Worm (Caenorhabditis elegans): ENCODE data around the gene B0035.21.

B0035.21 gene

DNA sequence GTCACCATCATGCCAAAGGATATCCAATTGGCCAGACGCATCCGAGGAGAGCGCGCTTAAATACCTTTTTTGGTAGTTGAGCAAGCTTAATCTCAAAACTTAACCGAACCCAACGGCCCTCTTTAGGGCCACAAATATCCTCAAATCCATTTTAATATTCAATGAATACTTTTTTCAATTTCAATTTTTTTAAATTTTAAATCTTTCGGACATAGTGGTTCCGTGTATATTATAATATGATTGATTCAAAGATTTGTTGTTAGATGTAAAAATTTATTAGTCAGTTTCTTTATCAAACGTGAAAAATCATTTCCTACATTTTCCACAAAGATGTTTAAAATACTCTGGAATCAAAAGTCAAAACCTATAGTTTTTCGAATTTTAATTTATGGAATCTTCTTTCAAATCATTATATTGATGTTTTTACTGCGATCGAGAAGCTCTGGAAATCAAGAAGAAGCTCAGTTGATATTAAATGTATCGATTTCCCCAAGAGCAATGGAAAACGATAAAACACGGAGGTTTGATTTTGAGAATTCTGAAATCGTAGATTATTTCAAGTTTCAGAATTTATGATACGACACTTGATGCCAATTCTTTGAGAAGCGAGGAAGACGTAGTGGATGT, at the start of gene B0035.21:
Gene B0035.21, plus strand, starts transcription at position 322 of the 627 bp plus-strand sequence.
- TF ChIP-seq ceh-13 (GFP tag; optimal IDR thresholded peaks at IDR 0.05): no peak
- no peak for TF ChIP-seq hmg-4 (GFP tag; optimal IDR thresholded peaks at IDR 0.05)
- no peak for TF ChIP-seq sea-1 (GFP tag; conservative IDR thresholded peaks at IDR 0.05)
- no peak for TF ChIP-seq pes-1 (GFP tag; IDR thresholded peaks at IDR 0.05)
- no peak for TF ChIP-seq aly-1 (tag; optimal IDR thresholded peaks at IDR 0.05)
- TF ChIP-seq ama-1 (optimal IDR thresholded peaks at IDR 0.05): no peak
- TF ChIP-seq F13C5.2 (tag; optimal IDR thresholded peaks at IDR 0.05): no peak
- no peak for TF ChIP-seq tbx-11 (GFP tag; IDR thresholded peaks at IDR 0.05)
- TF ChIP-seq tra-4 (tag; optimal IDR thresholded peaks at IDR 0.05): no peak
- TF ChIP-seq scrt-1 (GFP tag; IDR thresholded peaks at IDR 0.05): no peak
- no peak for TF ChIP-seq tbx-37 (GFP tag; conservative IDR thresholded peaks at IDR 0.05)
- no peak for TF ChIP-seq hmbx-1 (tag; optimal IDR thresholded peaks at IDR 0.05)
- TF ChIP-seq flt-1 (GFP tag; IDR thresholded peaks at IDR 0.05): no peak

- no peak for TF ChIP-seq tbx-37 (GFP tag; conservative IDR thresholded peaks at IDR 0.05)
- no peak for TF ChIP-seq ama-1 (optimal IDR thresholded peaks at IDR 0.05)
- TF ChIP-seq aly-1 (tag; optimal IDR thresholded peaks at IDR 0.05): no peak
- TF ChIP-seq B0310.2 (tag; optimal IDR thresholded peaks at IDR 0.05): no peak
- no peak for TF ChIP-seq F13C5.2 (tag; optimal IDR thresholded peaks at IDR 0.05)
- TF ChIP-seq hmbx-1 (tag; optimal IDR thresholded peaks at IDR 0.05): no peak
- no peak for TF ChIP-seq sea-1 (GFP tag; conservative IDR thresholded peaks at IDR 0.05)
- TF ChIP-seq ceh-13 (GFP tag; optimal IDR thresholded peaks at IDR 0.05): no peak
- no peak for TF ChIP-seq hmg-4 (GFP tag; optimal IDR thresholded peaks at IDR 0.05)
- no peak for TF ChIP-seq ceh-36 (tag; optimal IDR thresholded peaks at IDR 0.05)
- no peak for TF ChIP-seq scrt-1 (GFP tag; IDR thresholded peaks at IDR 0.05)
- TF ChIP-seq hnd-1 (tag; optimal IDR thresholded peaks at IDR 0.05): no peak
- no peak for TF ChIP-seq tra-4 (tag; optimal IDR thresholded peaks at IDR 0.05)
- TF ChIP-seq ets-7 (tag; optimal IDR thresholded peaks at IDR 0.05): no peak
- no peak for TF ChIP-seq flt-1 (GFP tag; IDR thresholded peaks at IDR 0.05)
- TF ChIP-seq pes-1 (GFP tag; IDR thresholded peaks at IDR 0.05): no peak
- no peak for TF ChIP-seq tbx-11 (GFP tag; IDR thresholded peaks at IDR 0.05)
Observed at ce11 chrIV:11284102-11284531, 42.9 kb upstream of the B0035.21 start.

- TF ChIP-seq hmbx-1 (tag; optimal IDR thresholded peaks at IDR 0.05) (no peak), pes-1 (GFP tag; IDR thresholded peaks at IDR 0.05) (no peak), ama-1 (optimal IDR thresholded peaks at IDR 0.05) (no peak), ets-7 (tag; optimal IDR thresholded peaks at IDR 0.05) (no peak), tra-4 (tag; optimal IDR thresholded peaks at IDR 0.05) (no peak), scrt-1 (GFP tag; IDR thresholded peaks at IDR 0.05) (no peak), B0310.2 (tag; optimal IDR thresholded peaks at IDR 0.05) (no peak), aly-1 (tag; optimal IDR thresholded peaks at IDR 0.05) (no peak), tbx-11 (GFP tag; IDR thresholded peaks at IDR 0.05) (no peak), tbx-37 (GFP tag; conservative IDR thresholded peaks at IDR 0.05) (no peak), hnd-1 (tag; optimal IDR thresholded peaks at IDR 0.05) (no peak), F13C5.2 (tag; optimal IDR thresholded peaks at IDR 0.05) (no peak), hmg-4 (GFP tag; optimal IDR thresholded peaks at IDR 0.05) (no peak), sea-1 (GFP tag; conservative IDR thresholded peaks at IDR 0.05) (no peak), flt-1 (GFP tag; IDR thresholded peaks at IDR 0.05) (no peak), ceh-13 (GFP tag; optimal IDR thresholded peaks at IDR 0.05) (no peak), ceh-36 (tag; optimal IDR thresholded peaks at IDR 0.05) (no peak)
Observed at ce11 chrIV:11285239-11285638, 41.8 kb upstream of the B0035.21 start.

DNA sequence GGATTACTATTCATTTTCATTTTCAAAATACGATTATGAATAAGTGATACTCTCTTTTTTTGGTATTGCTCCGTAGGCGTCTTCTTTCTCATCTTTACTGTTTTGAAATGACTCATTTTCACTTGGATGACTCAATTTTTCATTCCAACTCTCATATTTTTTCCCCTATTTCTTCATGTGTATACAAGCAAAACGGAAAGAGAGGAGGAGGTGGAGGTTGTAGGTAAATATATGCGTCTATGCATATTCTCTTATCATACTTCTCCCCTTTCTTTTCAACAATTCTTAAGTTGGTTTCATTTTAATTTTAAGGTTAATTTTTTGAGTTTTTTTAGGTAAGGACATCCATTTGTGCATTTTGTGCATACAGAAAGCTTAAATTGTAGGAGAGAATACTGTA, 40.9 kb upstream of the B0035.21 start:
- TF ChIP-seq hmg-4 (GFP tag; optimal IDR thresholded peaks at IDR 0.05) (no peak), sea-1 (GFP tag; conservative IDR thresholded peaks at IDR 0.05) (no peak), flt-1 (GFP tag; IDR thresholded peaks at IDR 0.05) (no peak), hnd-1 (tag; optimal IDR thresholded peaks at IDR 0.05) (no peak), aly-1 (tag; optimal IDR thresholded peaks at IDR 0.05) (no peak), ama-1 (optimal IDR thresholded peaks at IDR 0.05) (no peak), ceh-36 (tag; optimal IDR thresholded peaks at IDR 0.05) (no peak), scrt-1 (GFP tag; IDR thresholded peaks at IDR 0.05) (no peak)

DNA sequence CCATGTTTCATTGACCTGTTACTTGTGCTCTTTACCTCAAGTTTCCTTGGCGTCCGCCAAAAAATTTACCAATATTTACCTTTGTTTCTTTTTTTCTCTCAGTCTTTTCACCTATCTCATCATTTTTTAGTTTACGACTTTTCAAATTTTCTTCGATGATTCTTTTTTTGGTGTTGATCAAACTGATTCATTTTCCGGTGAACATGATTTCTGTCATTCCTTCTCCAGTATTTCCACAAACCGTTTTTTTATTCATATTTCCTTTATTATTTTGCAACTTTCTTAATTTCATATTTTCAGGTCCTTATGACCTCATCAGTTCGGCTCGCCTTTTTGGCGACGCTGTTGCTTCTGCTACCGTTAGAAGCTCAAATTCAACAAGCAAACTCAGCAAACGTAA, 39.5 kb upstream of the B0035.21 start, which contains the start of gene F54D1.6:
Gene F54D1.6, plus strand, starts transcription at position 301 of the 400 bp plus-strand sequence.
- no peak for TF ChIP-seq ceh-36 (tag; optimal IDR thresholded peaks at IDR 0.05)
- TF ChIP-seq flt-1 (GFP tag; IDR thresholded peaks at IDR 0.05): no peak

ce11 chrIV:11288965-11289364, 38.1 kb upstream of the B0035.21 start:
- TF ChIP-seq ama-1 (optimal IDR thresholded peaks at IDR 0.05): no peak
- TF ChIP-seq hnd-1 (tag; optimal IDR thresholded peaks at IDR 0.05): no peak
- TF ChIP-seq sea-1 (GFP tag; conservative IDR thresholded peaks at IDR 0.05): no peak
- no peak for TF ChIP-seq ets-7 (tag; optimal IDR thresholded peaks at IDR 0.05)
- no peak for TF ChIP-seq tbx-37 (GFP tag; conservative IDR thresholded peaks at IDR 0.05)
- TF ChIP-seq scrt-1 (GFP tag; IDR thresholded peaks at IDR 0.05): no peak
- no peak for TF ChIP-seq flt-1 (GFP tag; IDR thresholded peaks at IDR 0.05)
- TF ChIP-seq hmbx-1 (tag; optimal IDR thresholded peaks at IDR 0.05): no peak
- no peak for TF ChIP-seq hmg-4 (GFP tag; optimal IDR thresholded peaks at IDR 0.05)
- no peak for TF ChIP-seq F13C5.2 (tag; optimal IDR thresholded peaks at IDR 0.05)
- TF ChIP-seq pes-1 (GFP tag; IDR thresholded peaks at IDR 0.05): no peak

- TF ChIP-seq aly-1 (tag; optimal IDR thresholded peaks at IDR 0.05) (no peak), hnd-1 (tag; optimal IDR thresholded peaks at IDR 0.05) (no peak), hmbx-1 (tag; optimal IDR thresholded peaks at IDR 0.05) (no peak), tbx-37 (GFP tag; conservative IDR thresholded peaks at IDR 0.05) (no peak)
Observed at ce11 chrIV:11296787-11297186, 30.3 kb upstream of the B0035.21 start, which contains the start of gene mttu-1. mttu-1 (minus strand) TSS chrIV:11296887.

Measured in whole organism, early embryonic.